Worm (Caenorhabditis elegans): Measurements from ENCODE around the gene clec-136.

ce11 chrII:4585327-4585726 is 31.0 kb downstream of the clec-136 start:
- TF ChIP-seq elt-1 (tag; optimal IDR thresholded peaks at IDR 0.05; ENCODE audit: borderline replicate concordance, insufficient read depth), result no peak
- TF ChIP-seq unc-39 (tag; optimal IDR thresholded peaks at IDR 0.05), result no peak
- TF ChIP-seq blmp-1 (tag; optimal IDR thresholded peaks at IDR 0.05), result no peak
- TF ChIP-seq nhr-28 (tag; optimal IDR thresholded peaks at IDR 0.05), result no peak
- no peak for TF ChIP-seq zip-8 (tag; optimal IDR thresholded peaks at IDR 0.05)
- peak; percentile 59 for TF ChIP-seq ztf-11 (tag; optimal IDR thresholded peaks at IDR 0.05)
- no peak for TF ChIP-seq nhr-12 (tag; optimal IDR thresholded peaks at IDR 0.05)
- no peak for TF ChIP-seq snpc-4 (tag; optimal IDR thresholded peaks at IDR 0.05)
- no peak for TF ChIP-seq unc-62 (GFP tag; optimal IDR thresholded peaks at IDR 0.05)

Data from whole organism, mixed stage, embryonic.